Fruit fly (Drosophila melanogaster) whole organism, adult: ENCODE data around the gene CG15456.

ENCODE experiments used
- CG11617 ChIP-seq: fragments of 200-800 bp; sonication (Bioruptor generic); optimal IDR thresholded peaks from 2 replicates; lab custom pipeline; 2017; ENCODE audit warnings: mild to moderate bottlenecking, missing biosample characterization, missing genetic modification reagents, missing genetic modification characterization
- CG14711 ChIP-seq: fragments of 200-800 bp; sonication (Bioruptor generic); optimal IDR thresholded peaks from 2 replicates; lab custom pipeline; 2018; ENCODE audit warnings: missing biosample characterization, mild to moderate bottlenecking, missing genetic modification characterization, moderate library complexity
- CG1620 ChIP-seq: fragments of 200-800 bp; sonication (Bioruptor generic); optimal IDR thresholded peaks from 2 replicates; lab custom pipeline; 2016; ENCODE audit warnings: missing biosample characterization, missing genetic modification characterization
- CG33017 ChIP-seq: fragments of 200-800 bp; sonication (Bioruptor generic); optimal IDR thresholded peaks from 2 replicates; lab custom pipeline; 2018; ENCODE audit warnings: missing biosample characterization, mild to moderate bottlenecking, missing genetic modification characterization, moderate library complexity
- Hr96 ChIP-seq: fragments of 200-800 bp; sonication (Bioruptor generic); optimal IDR thresholded peaks from 2 replicates; lab custom pipeline; 2016; ENCODE audit warnings: missing biosample characterization, missing genetic modification characterization
- Mnt ChIP-seq: fragments of 200-800 bp; sonication (Bioruptor generic); optimal IDR thresholded peaks from 2 replicates; lab custom pipeline; 2016; ENCODE audit warnings: missing biosample characterization, mild to moderate bottlenecking, missing genetic modification characterization
- bab1 ChIP-seq: fragments of 200-800 bp; sonication (Bioruptor generic); optimal IDR thresholded peaks from 3 replicates; lab custom pipeline; 2019; ENCODE audit warnings: missing biosample characterization, mild to moderate bottlenecking, missing genetic modification characterization, moderate library complexity
- cic ChIP-seq: fragments of 200-800 bp; sonication (Bioruptor generic); optimal IDR thresholded peaks from 2 replicates; lab custom pipeline; 2017; ENCODE audit warnings: missing biosample characterization, mild to moderate bottlenecking, missing genetic modification characterization, moderate library complexity
- tj ChIP-seq: fragments of 200-800 bp; sonication (Bioruptor generic); optimal IDR thresholded peaks from 3 replicates; lab custom pipeline; 2017; ENCODE audit warnings: missing biosample characterization, mild to moderate bottlenecking, missing genetic modification characterization, moderate library complexity
- toe ChIP-seq: fragments of 200-800 bp; sonication (Bioruptor generic); optimal IDR thresholded peaks from 2 replicates; lab custom pipeline; 2016; ENCODE audit warnings: missing biosample characterization, missing genetic modification characterization

dm6 chrX:20390706-20391105 is 36.1 kb downstream of the CG15456 start, which contains the start of gene jb:
- TF ChIP-seq tj (GFP tag; lab: Kevin White, UChicago) = no peak
- no peak for TF ChIP-seq CG14711 (tag; lab: Kevin White, UChicago)
- TF ChIP-seq CG33017 (tag; lab: Kevin White, UChicago) = no peak
- no peak for TF ChIP-seq Hr96 (GFP tag; lab: Kevin White, UChicago)
- TF ChIP-seq Mnt (GFP tag; lab: Kevin White, UChicago) = no peak
- TF ChIP-seq bab1 (GFP tag; lab: Kevin White, UChicago) = no peak
- no peak for TF ChIP-seq toe
- no peak for TF ChIP-seq cic
- TF ChIP-seq CG11617 = no peak
- no peak for TF ChIP-seq CG1620 (GFP tag; lab: Kevin White, UChicago)
